Worm (Caenorhabditis elegans) whole organism, late embryonic: ENCODE results near the gene T12A7.6.

Experiments used
- C08G9.2 ChIP-seq: sonication (generic microtip); optimal IDR thresholded peaks from 2 replicates; lab custom pipeline; 2016; ENCODE audit warnings: mild to moderate bottlenecking, missing genetic modification characterization, moderate library complexity, missing compliant biosample characterization
- F13H6.1 ChIP-seq: sonication (generic microtip); optimal IDR thresholded peaks from 2 replicates; lab custom pipeline; 2016; ENCODE audit warnings: missing genetic modification characterization, missing compliant biosample characterization
- Y22D7AL.16 ChIP-seq: sonication (generic microtip); optimal IDR thresholded peaks from 2 replicates; lab custom pipeline; 2016; ENCODE audit warnings: missing genetic modification characterization, missing compliant biosample characterization
- ama-1 ChIP-seq: fragments of 150-350 bp; optimal IDR thresholded peaks from 2 replicates; lab custom pipeline; 2014
- ceh-14 ChIP-seq: sonication (generic microtip); optimal IDR thresholded peaks from 2 replicates; lab custom pipeline; 2016; ENCODE audit warnings: missing genotype, missing genetic modification characterization, missing compliant biosample characterization
- ceh-22 ChIP-seq: sonication (generic microtip); optimal IDR thresholded peaks from 2 replicates; lab custom pipeline; 2017; ENCODE audit warnings: missing biosample characterization, missing genetic modification characterization
- ceh-45 ChIP-seq: fragments of 200-800 bp; sonication (Bioruptor generic); IDR thresholded peaks from 2 replicates; pipeline ENCODE4 v1.3.6; 2022; ENCODE audit warnings: missing genetic modification reagents, missing genetic modification characterization, missing compliant biosample characterization
- ceh-9 ChIP-seq: sonication (generic microtip); optimal IDR thresholded peaks from 2 replicates; lab custom pipeline; 2016; ENCODE audit warnings: mild to moderate bottlenecking, missing genetic modification characterization, inconsistent platforms, missing compliant biosample characterization
- elt-2 ChIP-seq: sonication (generic microtip); optimal IDR thresholded peaks from 2 replicates; lab custom pipeline; 2016; ENCODE audit warnings: missing genetic modification reagents, missing genetic modification characterization, missing compliant biosample characterization
- eyg-1 ChIP-seq: sonication (generic microtip); optimal IDR thresholded peaks from 2 replicates; lab custom pipeline; 2016; ENCODE audit warnings: missing genotype, missing genetic modification characterization, missing compliant biosample characterization
- fax-1 ChIP-seq: sonication (generic microtip); optimal IDR thresholded peaks from 2 replicates; lab custom pipeline; 2016; ENCODE audit warnings: missing genotype, missing genetic modification characterization, missing compliant biosample characterization
- fkh-6 ChIP-seq: sonication (generic microtip); optimal IDR thresholded peaks from 2 replicates; lab custom pipeline; 2016; ENCODE audit warnings: missing genetic modification characterization, missing compliant biosample characterization
- hlh-13 ChIP-seq: fragments of 200-800 bp; sonication (Bioruptor generic); optimal IDR thresholded peaks from 2 replicates; lab custom pipeline; 2018; ENCODE audit warnings: mild to moderate bottlenecking, missing genetic modification characterization, missing compliant biosample characterization
- hlh-15 ChIP-seq: sonication (generic microtip); optimal IDR thresholded peaks from 2 replicates; lab custom pipeline; 2016; ENCODE audit warnings: missing genetic modification characterization, missing compliant biosample characterization
- hlh-30 ChIP-seq: sonication (generic microtip); optimal IDR thresholded peaks from 2 replicates; lab custom pipeline; 2017; ENCODE audit warnings: antibody characterized with exemption, missing genetic modification characterization, missing compliant biosample characterization; ENCODE audit not compliant: insufficient read depth
- hlh-8 ChIP-seq: sonication (generic microtip); optimal IDR thresholded peaks from 2 replicates; lab custom pipeline; 2016; ENCODE audit warnings: missing genotype, missing genetic modification characterization, missing compliant biosample characterization
- mec-3 ChIP-seq: sonication (generic microtip); optimal IDR thresholded peaks from 2 replicates; lab custom pipeline; 2016; ENCODE audit warnings: borderline replicate concordance, missing genetic modification characterization, missing compliant biosample characterization
- nfya-1 ChIP-seq: sonication (generic microtip); optimal IDR thresholded peaks from 2 replicates; lab custom pipeline; 2017; ENCODE audit warnings: missing genetic modification characterization, mild to moderate bottlenecking, missing compliant biosample characterization, antibody characterized with exemption, moderate library complexity
- nhr-11 ChIP-seq: fragments of 150-350 bp; optimal IDR thresholded peaks from 2 replicates; lab custom pipeline; 2014; ENCODE audit warnings: missing biosample characterization, missing genetic modification characterization
- nhr-232 ChIP-seq: sonication (generic microtip); optimal IDR thresholded peaks from 2 replicates; lab custom pipeline; 2016; ENCODE audit warnings: missing genetic modification characterization, missing compliant biosample characterization
- odd-2 ChIP-seq: sonication (generic microtip); optimal IDR thresholded peaks from 2 replicates; lab custom pipeline; 2017; ENCODE audit warnings: antibody characterized with exemption, mild to moderate bottlenecking, missing genetic modification characterization, missing compliant biosample characterization
- pat-9 ChIP-seq: fragments of 200-800 bp; sonication (Bioruptor generic); optimal IDR thresholded peaks from 2 replicates; lab custom pipeline; 2018; ENCODE audit warnings: mild to moderate bottlenecking, missing genetic modification characterization, moderate library complexity, missing compliant biosample characterization
- pha-2 ChIP-seq: sonication (generic microtip); optimal IDR thresholded peaks from 2 replicates; lab custom pipeline; 2017; ENCODE audit warnings: mild to moderate bottlenecking, missing genetic modification characterization, missing compliant biosample characterization
- pha-4 ChIP-seq: fragments of 150-350 bp; optimal IDR thresholded peaks from 2 replicates; lab custom pipeline; 2018; ENCODE audit warnings: missing biosample characterization, missing genetic modification reagents, missing genetic modification characterization
- pqm-1 ChIP-seq: sonication (generic microtip); optimal IDR thresholded peaks from 2 replicates; lab custom pipeline; 2016; ENCODE audit warnings: missing genetic modification characterization, missing compliant biosample characterization
- pros-1 ChIP-seq: fragments of 150-350 bp; optimal IDR thresholded peaks from 2 replicates; lab custom pipeline; 2014; ENCODE audit warnings: missing biosample characterization, missing genetic modification reagents, missing genetic modification characterization
- ref-2 ChIP-seq: sonication (generic microtip); optimal IDR thresholded peaks from 2 replicates; lab custom pipeline; 2016; ENCODE audit warnings: missing genetic modification characterization, missing compliant biosample characterization
- rnt-1 ChIP-seq: sonication (generic microtip); optimal IDR thresholded peaks from 2 replicates; lab custom pipeline; 2016; ENCODE audit warnings: missing genetic modification characterization, missing compliant biosample characterization
- tbx-2 ChIP-seq: sonication (generic microtip); optimal IDR thresholded peaks from 2 replicates; lab custom pipeline; 2016; ENCODE audit warnings: missing genetic modification characterization, missing compliant biosample characterization
- tbx-7 ChIP-seq: sonication (generic microtip); optimal IDR thresholded peaks from 2 replicates; lab custom pipeline; 2016; ENCODE audit warnings: missing genotype, missing genetic modification characterization, missing compliant biosample characterization
- ttx-3 ChIP-seq: sonication (generic microtip); optimal IDR thresholded peaks from 2 replicates; lab custom pipeline; 2016; ENCODE audit warnings: missing genetic modification reagents, missing genetic modification characterization, missing compliant biosample characterization
- unc-42 ChIP-seq: sonication (generic microtip); optimal IDR thresholded peaks from 2 replicates; lab custom pipeline; 2016; ENCODE audit warnings: missing genotype, missing genetic modification characterization, missing compliant biosample characterization
- unc-55 ChIP-seq: sonication (generic microtip); optimal IDR thresholded peaks from 2 replicates; lab custom pipeline; 2017; ENCODE audit warnings: missing biosample characterization, missing genetic modification reagents, missing genetic modification characterization
- zip-5 ChIP-seq: sonication (generic microtip); optimal IDR thresholded peaks from 2 replicates; lab custom pipeline; 2016; ENCODE audit warnings: missing genetic modification characterization, missing compliant biosample characterization

Gene T12A7.6

DNA sequence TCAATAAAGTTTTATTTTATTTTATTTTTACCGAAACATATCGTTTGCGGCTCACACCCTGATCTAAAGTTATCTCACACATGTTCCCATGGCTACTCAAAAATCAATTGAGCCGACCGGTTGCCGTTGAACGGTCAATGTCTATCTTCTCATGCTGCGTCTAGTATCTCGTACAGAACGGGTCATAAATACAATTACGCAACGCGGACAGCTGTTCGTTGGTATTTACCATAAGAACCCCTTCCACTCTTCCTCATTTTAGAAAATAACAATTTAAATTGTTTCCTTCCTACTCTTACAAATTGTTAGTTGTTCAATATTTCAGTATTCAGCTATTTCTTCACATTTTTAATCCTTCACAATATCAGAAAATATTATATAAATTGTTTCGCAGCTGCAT lies 5.2 kb upstream of the T12A7.6 start:
- TF ChIP-seq nhr-232 (tag; lab: Kevin White, UChicago) = no peak
- no peak for TF ChIP-seq elt-2 (tag; lab: Kevin White, UChicago)
- no peak for TF ChIP-seq Y22D7AL.16
- TF ChIP-seq odd-2 (tag; lab: Kevin White, UChicago) = no peak
- no peak for TF ChIP-seq F13H6.1 (tag; lab: Kevin White, UChicago)
- TF ChIP-seq nhr-11 (tag; lab: Kevin White, UChicago) = no peak
- no peak for TF ChIP-seq ttx-3 (tag; lab: Kevin White, UChicago)

DNA sequence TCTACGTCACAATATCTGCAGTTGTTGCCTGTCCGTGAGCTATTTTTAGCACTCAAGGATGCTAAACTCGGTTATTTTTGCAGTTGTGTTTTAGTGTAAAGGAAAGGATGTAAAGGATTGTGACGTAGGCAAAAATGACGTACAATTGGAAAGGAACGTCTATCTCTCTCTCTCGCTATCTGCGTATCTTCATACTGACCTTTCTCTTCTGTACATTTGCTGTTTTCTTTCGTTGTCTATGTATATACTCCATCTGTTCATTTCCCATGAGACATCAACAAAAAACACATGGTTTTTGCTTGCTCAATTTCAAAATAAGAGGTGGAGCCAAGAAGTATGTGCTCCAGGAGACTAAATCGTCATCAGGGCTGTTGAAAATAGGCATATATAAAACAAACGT lies 4.7 kb upstream of the T12A7.6 start:
- TF ChIP-seq hlh-30 (tag; lab: Kevin White, UChicago) (peak; percentile 38), pros-1 (tag; lab: Kevin White, UChicago) (no peak), ceh-22 (tag; lab: Kevin White, UChicago) (no peak)
- TF ChIP-seq, all 69 proteins: peak for 1

DNA sequence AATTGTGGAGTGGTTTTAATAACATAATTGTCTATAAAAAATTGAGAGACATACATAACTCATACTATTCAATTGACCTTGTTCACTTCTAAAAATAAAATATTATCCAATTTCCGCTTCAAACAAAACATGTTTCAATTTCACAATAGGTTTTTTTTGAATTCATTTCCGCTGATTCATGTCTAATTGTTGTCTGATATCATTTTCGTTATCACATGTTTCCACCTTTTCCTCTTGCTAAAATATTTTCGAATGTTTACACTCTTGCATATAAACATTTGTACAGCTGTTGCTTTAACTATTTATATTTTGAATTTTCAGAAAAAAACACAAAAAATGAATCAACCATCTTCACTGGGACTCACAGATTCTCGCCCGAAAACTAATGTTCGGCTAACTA lies 3.7 kb upstream of the T12A7.6 start, which contains the start of gene gem-4:
Gene gem-4 (plus strand): TSS at position 301 of the 400 bp plus-strand sequence.
- TF ChIP-seq pros-1 (tag; lab: Kevin White, UChicago) (no peak), mec-3 (tag; lab: Kevin White, UChicago) (no peak), hlh-15 (tag; lab: Kevin White, UChicago) (no peak), C08G9.2 (tag; lab: Kevin White, UChicago) (no peak), hlh-13 (GFP tag; lab: Kevin White, UChicago) (no peak), pha-4 (tag; lab: Kevin White, UChicago) (no peak), eyg-1 (tag; lab: Kevin White, UChicago) (no peak), ref-2 (tag; lab: Kevin White, UChicago) (no peak), ceh-14 (no peak), pqm-1 (tag; lab: Kevin White, UChicago) (no peak), F13H6.1 (tag; lab: Kevin White, UChicago) (no peak), pat-9 (tag; lab: Kevin White, UChicago) (no peak), ceh-45 (GFP tag; lab: Robert Waterston, UW) (no peak), ceh-9 (tag; lab: Kevin White, UChicago) (no peak), tbx-7 (tag; lab: Kevin White, UChicago) (no peak), unc-55 (GFP tag; lab: Kevin White, UChicago) (no peak)

DNA sequence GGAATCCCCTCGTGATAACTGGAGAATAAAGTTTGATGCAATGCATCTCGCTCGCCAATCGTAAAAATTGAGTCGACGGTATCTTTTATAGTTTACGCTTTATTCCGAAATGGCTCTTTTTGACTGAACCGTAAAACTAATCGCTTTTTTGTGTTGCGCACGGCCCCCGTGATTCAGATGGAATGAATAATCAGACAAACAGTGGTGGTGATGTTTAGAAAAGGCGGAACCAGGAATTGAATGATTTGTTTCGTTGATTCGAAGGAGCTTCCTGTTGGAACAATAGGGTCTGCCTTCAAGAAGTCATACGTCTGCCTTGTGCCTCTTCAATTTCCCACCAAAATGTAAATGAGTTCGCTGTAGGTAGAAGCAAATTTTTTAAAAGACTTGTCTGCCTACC lies 5.3 kb downstream of the T12A7.6 start, which contains the start of gene scl-18:
Gene scl-18 (minus strand): TSS at position 101 of the 400 bp plus-strand sequence.
- TF ChIP-seq hlh-15 (tag; lab: Kevin White, UChicago) (no peak), rnt-1 (tag; lab: Kevin White, UChicago) (no peak), tbx-7 (tag; lab: Kevin White, UChicago) (no peak), nhr-11 (tag; lab: Kevin White, UChicago) (no peak), hlh-8 (no peak), hlh-13 (GFP tag; lab: Kevin White, UChicago) (no peak), fkh-6 (tag; lab: Kevin White, UChicago) (no peak), tbx-2 (tag; lab: Kevin White, UChicago) (no peak), nfya-1 (tag; lab: Kevin White, UChicago) (no peak), pha-2 (tag; lab: Kevin White, UChicago) (no peak), unc-55 (GFP tag; lab: Kevin White, UChicago) (no peak), unc-42 (no peak), odd-2 (tag; lab: Kevin White, UChicago) (no peak), fax-1 (no peak), pros-1 (tag; lab: Kevin White, UChicago) (no peak)

DNA sequence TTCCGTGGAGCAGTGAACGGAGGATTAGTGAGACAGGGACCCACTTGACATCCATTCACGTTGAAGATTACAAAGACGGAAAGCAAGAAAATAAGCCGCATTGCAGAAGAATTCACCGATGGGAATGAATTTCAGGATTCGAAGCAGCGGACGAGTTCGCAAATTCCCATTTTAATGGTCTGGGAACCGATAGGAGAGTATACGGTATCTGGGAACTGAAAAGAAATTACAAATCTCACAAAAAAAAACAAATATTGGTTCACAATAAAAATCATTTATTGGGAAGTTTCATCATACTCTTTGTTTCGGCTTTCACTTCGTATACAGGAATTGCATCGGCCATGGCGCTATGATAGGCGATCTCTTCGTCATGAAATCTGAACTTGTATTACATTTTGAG lies 6.0 kb downstream of the T12A7.6 start, which contains the start of gene T12A7.10:
Gene T12A7.10 (minus strand): TSS at position 101 of the 400 bp plus-strand sequence.
- TF ChIP-seq nfya-1 (tag; lab: Kevin White, UChicago) (no peak), ama-1 (lab: Kevin White, UChicago) (no peak), zip-5 (no peak)
